Worm (Caenorhabditis elegans): ENCODE measurements around the gene dbn-1.

- TF ChIP-seq nhr-77 (tag; optimal IDR thresholded peaks at IDR 0.05) (no peak), nhr-76 (tag; optimal IDR thresholded peaks at IDR 0.05) (no peak), snpc-4 (tag; optimal IDR thresholded peaks at IDR 0.05) (no peak), fkh-10 (GFP tag; optimal IDR thresholded peaks at IDR 0.05) (no peak), nhr-6 (tag; optimal IDR thresholded peaks at IDR 0.05) (no peak), nhr-11 (tag; optimal IDR thresholded peaks at IDR 0.05) (no peak), nhr-237 (tag; optimal IDR thresholded peaks at IDR 0.05) (no peak), zfp-2 (tag; optimal IDR thresholded peaks at IDR 0.05) (no peak), skn-1 (tag; optimal IDR thresholded peaks at IDR 0.05) (no peak), lin-39 (tag; optimal IDR thresholded peaks at IDR 0.05) (no peak)
Observed at ce11 chrIII:13742028-13742427, 19.8 kb downstream of the dbn-1 start.
